Fruit fly (Drosophila melanogaster) S2 (cell line): ENCODE measurements around the gene CG13476.

Experiments
- CG8478 ChIP-seq: fragments of >200 bp; optimal IDR thresholded peaks from 2 replicates; lab custom pipeline; 2018
- CTCF ChIP-seq, 2 experiments: fragments of >200 bp; optimal IDR thresholded peaks; 2 replicates each; lab custom pipeline; 2018

DNA sequence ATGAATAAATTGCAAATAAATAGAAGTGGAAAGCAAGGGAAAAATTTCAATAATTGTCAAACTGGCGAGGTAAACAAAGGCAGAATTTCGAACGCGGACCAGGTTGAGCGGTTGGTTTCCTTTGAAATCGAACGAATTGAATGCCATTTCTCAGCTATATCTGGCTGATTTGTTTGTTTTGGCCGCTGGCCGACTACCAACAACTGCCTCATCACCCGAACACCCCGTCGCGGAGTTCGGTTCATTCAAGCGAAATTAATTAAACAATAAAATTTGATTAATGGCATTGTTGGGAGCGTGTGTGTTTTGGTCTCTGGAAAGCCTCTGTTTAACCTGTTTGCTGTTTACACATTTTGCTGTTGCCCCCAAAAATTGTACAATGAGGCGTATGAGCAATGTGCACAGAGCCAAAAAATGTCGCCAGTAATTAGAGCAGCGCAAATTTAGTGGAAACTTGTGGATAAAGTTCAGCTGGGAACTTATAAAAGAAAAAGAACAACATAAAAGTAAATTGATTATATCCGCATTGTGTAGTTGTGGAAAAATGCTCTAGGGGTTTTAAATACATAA lies 47.7 kb upstream of the CG13476 start:
- TF ChIP-seq CG8478 (no peak), CTCF (optimal IDR thresholded peaks at IDR 0.05; lab: Kevin White, UChicago) (no peak)
